Worm (Caenorhabditis elegans) whole organism, early embryonic: ENCODE data around the gene mlt-10.

Experiments used
- ceh-13 ChIP-seq: fragments of 200-800 bp; sonication (Bioruptor generic); optimal IDR thresholded peaks from 2 replicates; lab custom pipeline; 2018; ENCODE audit warnings: mild to moderate bottlenecking, missing genetic modification characterization, missing compliant biosample characterization
- hmbx-1 ChIP-seq: sonication (generic microtip); optimal IDR thresholded peaks from 2 replicates; lab custom pipeline; 2016; ENCODE audit warnings: mild to moderate bottlenecking, missing genetic modification characterization, missing compliant biosample characterization
- hnd-1 ChIP-seq: sonication (generic microtip); optimal IDR thresholded peaks from 2 replicates; lab custom pipeline; 2016; ENCODE audit warnings: missing genetic modification characterization, missing compliant biosample characterization
- sea-1 ChIP-seq: fragments of 200-800 bp; sonication (Bioruptor generic); conservative IDR thresholded peaks from 2 replicates; pipeline ENCODE4 v1.3.6; 2022; ENCODE audit warnings: missing genetic modification characterization, missing compliant biosample characterization
- tbx-11 ChIP-seq: fragments of 200-800 bp; sonication (Bioruptor generic); IDR thresholded peaks from 2 replicates; pipeline ENCODE4 v1.3.6; 2022; ENCODE audit warnings: missing genetic modification characterization, missing compliant biosample characterization
- tra-4 ChIP-seq: sonication (generic microtip); optimal IDR thresholded peaks from 2 replicates; lab custom pipeline; 2017; ENCODE audit warnings: missing genetic modification characterization, missing compliant biosample characterization

ce11 chrII:568776-569175 lies 22.3 kb downstream of the mlt-10 start, which contains the start of gene W08F4.5:
- TF ChIP-seq tra-4 (no peak), sea-1 (no peak), hmbx-1 (tag; lab: Kevin White, UChicago) (no peak), tbx-11 (GFP tag; lab: Robert Waterston, UW) (no peak), ceh-13 (GFP tag; lab: Kevin White, UChicago) (no peak), hnd-1 (tag; lab: Kevin White, UChicago) (no peak)
